Worm (Caenorhabditis elegans): ENCODE measurements around the gene F32A5.4.

Gene F32A5.4

ce11 chrII:7279808-7280207 is 50.9 kb downstream of the F32A5.4 start:
- TF ChIP-seq hlh-13 (GFP tag; optimal IDR thresholded peaks at IDR 0.05) (no peak), Y22D7AL.16 (tag; optimal IDR thresholded peaks at IDR 0.05) (no peak), hlh-30 (tag; optimal IDR thresholded peaks at IDR 0.05; ENCODE audit: insufficient read depth) (no peak), dve-1 (tag; optimal IDR thresholded peaks at IDR 0.05) (no peak), pag-3 (tag; optimal IDR thresholded peaks at IDR 0.05; ENCODE audit: borderline replicate concordance) (no peak), pqm-1 (tag; optimal IDR thresholded peaks at IDR 0.05) (no peak), mec-3 (tag; optimal IDR thresholded peaks at IDR 0.05; ENCODE audit: borderline replicate concordance) (no peak), ceh-2 (tag; optimal IDR thresholded peaks at IDR 0.05) (no peak), K09A11.1 (tag; optimal IDR thresholded peaks at IDR 0.05; ENCODE audit: insufficient read depth) (no peak), ttx-3 (tag; optimal IDR thresholded peaks at IDR 0.05) (no peak), gmeb-2 (tag; optimal IDR thresholded peaks at IDR 0.05) (no peak), hlh-8 (tag; optimal IDR thresholded peaks at IDR 0.05) (no peak), odd-2 (tag; optimal IDR thresholded peaks at IDR 0.05) (no peak), hlh-6 (tag; optimal IDR thresholded peaks at IDR 0.05) (no peak), ceh-30 (tag; optimal IDR thresholded peaks at IDR 0.05) (no peak)
